Worm (Caenorhabditis elegans): ENCODE measurements around the gene slc-17.3.

ce11 chrIII:7816463-7816862 lies 48.6 kb downstream of the slc-17.3 start:
- TF ChIP-seq T22C8.4 (GFP tag; IDR thresholded peaks at IDR 0.05) (no peak), tab-1 (GFP tag; IDR thresholded peaks at IDR 0.05) (no peak)

Data from whole organism, midembryonic.